Fruit fly (Drosophila melanogaster): ENCODE data around the gene Sarm.

- TF ChIP-seq usp (GFP tag; optimal IDR thresholded peaks at IDR 0.05), result no peak
- no peak for TF ChIP-seq psq (optimal IDR thresholded peaks at IDR 0.05)
- TF ChIP-seq CG8478 (optimal IDR thresholded peaks at IDR 0.05), result no peak
- TF ChIP-seq EcR (GFP tag; optimal IDR thresholded peaks at IDR 0.05), result no peak
- TF ChIP-seq pan (optimal IDR thresholded peaks at IDR 0.05), result no peak
- no peak for TF ChIP-seq Dll (optimal IDR thresholded peaks at IDR 0.05)
Measured at dm6 chr3L:8028493-8029193, 35.0 kb upstream of the Sarm start.

All from whole organism.